Worm (Caenorhabditis elegans) whole organism, L4 larva: ENCODE results near the gene K08F9.4.
"Not testable (repeated sequence)": the region's sequence is repeated elsewhere in the genome, so short reads cannot be mapped to it uniquely, and the experiment has no call there.

Experiments used
- F10B5.3 ChIP-seq: sonication (generic microtip); optimal IDR thresholded peaks from 2 replicates; lab custom pipeline; 2016; ENCODE audit warnings: mild to moderate bottlenecking, missing genetic modification characterization, missing compliant biosample characterization
- F44E2.7 ChIP-seq: fragments of 200-800 bp; sonication (Bioruptor generic); IDR thresholded peaks from 2 replicates; pipeline ENCODE4 v2.1.2; 2022; ENCODE audit warnings: missing genetic modification characterization, missing compliant biosample characterization
- Y48G9A.11 ChIP-seq: fragments of 200-800 bp; sonication (Bioruptor generic); IDR thresholded peaks from 2 replicates; pipeline ENCODE4 v1.3.6; 2022; ENCODE audit warnings: missing genetic modification reagents, missing genetic modification characterization, missing compliant biosample characterization
- ZK546.5 ChIP-seq, 2 experiments: sonication (generic microtip); optimal IDR thresholded peaks; 2 replicates each; lab custom pipeline; 2017; ENCODE audit warnings: missing biosample characterization in 2 of 2, missing genetic modification characterization in 2 of 2
- ceh-44 ChIP-seq: fragments of 200-800 bp; sonication (Bioruptor generic); IDR thresholded peaks from 2 replicates; pipeline ENCODE4 v1.3.6; 2022; ENCODE audit warnings: missing genetic modification reagents, missing genetic modification characterization, missing compliant biosample characterization
- cey-2 ChIP-seq: sonication (generic microtip); optimal IDR thresholded peaks from 3 replicates; lab custom pipeline; 2017; ENCODE audit warnings: missing genetic modification characterization, mild to moderate bottlenecking, missing compliant biosample characterization, antibody characterized with exemption, borderline replicate concordance; ENCODE audit not compliant: insufficient read depth
- daf-8 ChIP-seq: fragments of 200-800 bp; sonication (Bioruptor generic); IDR thresholded peaks from 2 replicates; pipeline ENCODE4 v1.3.6; 2022; ENCODE audit warnings: missing genetic modification characterization, missing compliant biosample characterization
- dmd-6 ChIP-seq: fragments of 200-800 bp; sonication (Bioruptor generic); IDR thresholded peaks from 2 replicates; pipeline ENCODE4 v1.3.6; 2022; ENCODE audit warnings: missing genetic modification reagents, missing genetic modification characterization, missing compliant biosample characterization
- dmd-8 ChIP-seq: fragments of 200-800 bp; sonication (Bioruptor generic); IDR thresholded peaks from 2 replicates; pipeline ENCODE4 v1.3.6; 2022; ENCODE audit warnings: missing genetic modification characterization, missing compliant biosample characterization
- dve-1 ChIP-seq: sonication (generic microtip); optimal IDR thresholded peaks from 2 replicates; lab custom pipeline; 2017; ENCODE audit warnings: antibody characterized with exemption, mild to moderate bottlenecking, missing genetic modification characterization, missing compliant biosample characterization; ENCODE audit not compliant: insufficient read depth
- egl-43 ChIP-seq: fragments of 200-800 bp; sonication (Bioruptor generic); IDR thresholded peaks from 2 replicates; pipeline ENCODE4 v1.3.6; 2022; ENCODE audit warnings: missing genetic modification reagents, missing genetic modification characterization, missing compliant biosample characterization
- hlh-30 ChIP-seq: sonication (generic microtip); optimal IDR thresholded peaks from 2 replicates; lab custom pipeline; 2017; ENCODE audit warnings: antibody characterized with exemption, mild to moderate bottlenecking, missing genetic modification characterization, missing compliant biosample characterization; ENCODE audit not compliant: insufficient read depth
- hmg-1.1 ChIP-seq: fragments of 200-800 bp; sonication (Bioruptor generic); IDR thresholded peaks from 2 replicates; pipeline ENCODE4 v1.3.6; 2022; ENCODE audit warnings: missing genetic modification reagents, missing genetic modification characterization, missing compliant biosample characterization
- lim-7 ChIP-seq: fragments of 200-800 bp; sonication (Bioruptor generic); IDR thresholded peaks from 2 replicates; pipeline ENCODE4 v1.3.6; 2022; ENCODE audit warnings: missing genetic modification characterization, missing compliant biosample characterization
- lsy-2 ChIP-seq, 2 experiments: fragments of 150-350 bp in 1 of 2; sonication (generic microtip) in 1 of 2; optimal IDR thresholded peaks; 2 replicates each; lab custom pipeline; 2014 to 2017; ENCODE audit warnings: missing biosample characterization in 2 of 2, missing genetic modification characterization in 2 of 2
- mxl-3 ChIP-seq: fragments of 200-800 bp; sonication (Bioruptor generic); optimal IDR thresholded peaks from 2 replicates; lab custom pipeline; 2018; ENCODE audit warnings: mild to moderate bottlenecking, missing genetic modification characterization, missing compliant biosample characterization
- nhr-102 ChIP-seq: sonication (generic microtip); optimal IDR thresholded peaks from 2 replicates; lab custom pipeline; 2016; ENCODE audit warnings: mild to moderate bottlenecking, missing genetic modification characterization, moderate library complexity, missing compliant biosample characterization
- sdz-12 ChIP-seq: fragments of 200-800 bp; sonication (Bioruptor generic); optimal IDR thresholded peaks from 2 replicates; lab custom pipeline; 2018; ENCODE audit warnings: mild to moderate bottlenecking, missing genetic modification characterization, missing compliant biosample characterization
- snpc-1.2 ChIP-seq: fragments of 200-800 bp; sonication (Bioruptor generic); IDR thresholded peaks from 2 replicates; pipeline ENCODE4 v1.3.6; 2022; ENCODE audit warnings: missing genetic modification reagents, missing genetic modification characterization, missing compliant biosample characterization
- unc-130 ChIP-seq: sonication (generic microtip); optimal IDR thresholded peaks from 2 replicates; lab custom pipeline; 2016; ENCODE audit warnings: missing genetic modification reagents, missing genetic modification characterization, missing compliant biosample characterization
- zip-11 ChIP-seq: fragments of 200-800 bp; sonication (Bioruptor generic); IDR thresholded peaks from 2 replicates; pipeline ENCODE4 v1.3.6; 2022; ENCODE audit warnings: missing genetic modification characterization, missing compliant biosample characterization
- zip-2 ChIP-seq: fragments of 150-350 bp; optimal IDR thresholded peaks from 2 replicates; lab custom pipeline; 2014; ENCODE audit warnings: missing biosample characterization, missing genetic modification characterization
- ztf-11 ChIP-seq: fragments of 150-350 bp; optimal IDR thresholded peaks from 2 replicates; lab custom pipeline; 2014; ENCODE audit warnings: missing biosample characterization, missing genetic modification characterization

K08F9.4 gene

DNA sequence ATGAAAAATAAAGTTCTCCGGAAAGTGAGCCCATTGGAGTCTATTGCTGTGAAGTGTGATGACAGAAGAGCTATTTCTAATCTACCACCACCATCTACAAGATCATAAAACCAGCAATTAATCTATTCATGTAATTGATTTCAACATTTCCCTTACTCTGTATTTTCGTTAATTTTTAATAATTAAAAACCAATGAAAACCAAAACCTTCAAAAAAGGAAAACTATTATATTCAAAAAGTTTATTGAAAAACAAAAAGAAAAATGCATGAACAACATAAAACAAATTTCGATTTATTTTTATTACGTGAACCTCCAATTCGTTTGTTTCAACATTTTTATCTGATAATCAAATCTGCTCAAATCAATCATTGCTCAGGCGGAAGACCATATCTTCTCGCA, 44.4 kb upstream of the K08F9.4 start, which contains the start of gene C01G10.1:
Gene C01G10.1, plus strand, starts transcription at position 301 of the 400 bp plus-strand sequence.
- TF ChIP-seq F10B5.3 (tag; lab: Kevin White, UChicago): no peak
- TF ChIP-seq sdz-12 (GFP tag; lab: Kevin White, UChicago): no peak
- TF ChIP-seq Y48G9A.11 (GFP tag; lab: Robert Waterston, UW): no peak
- TF ChIP-seq snpc-1.2 (GFP tag; lab: Robert Waterston, UW): no peak

DNA sequence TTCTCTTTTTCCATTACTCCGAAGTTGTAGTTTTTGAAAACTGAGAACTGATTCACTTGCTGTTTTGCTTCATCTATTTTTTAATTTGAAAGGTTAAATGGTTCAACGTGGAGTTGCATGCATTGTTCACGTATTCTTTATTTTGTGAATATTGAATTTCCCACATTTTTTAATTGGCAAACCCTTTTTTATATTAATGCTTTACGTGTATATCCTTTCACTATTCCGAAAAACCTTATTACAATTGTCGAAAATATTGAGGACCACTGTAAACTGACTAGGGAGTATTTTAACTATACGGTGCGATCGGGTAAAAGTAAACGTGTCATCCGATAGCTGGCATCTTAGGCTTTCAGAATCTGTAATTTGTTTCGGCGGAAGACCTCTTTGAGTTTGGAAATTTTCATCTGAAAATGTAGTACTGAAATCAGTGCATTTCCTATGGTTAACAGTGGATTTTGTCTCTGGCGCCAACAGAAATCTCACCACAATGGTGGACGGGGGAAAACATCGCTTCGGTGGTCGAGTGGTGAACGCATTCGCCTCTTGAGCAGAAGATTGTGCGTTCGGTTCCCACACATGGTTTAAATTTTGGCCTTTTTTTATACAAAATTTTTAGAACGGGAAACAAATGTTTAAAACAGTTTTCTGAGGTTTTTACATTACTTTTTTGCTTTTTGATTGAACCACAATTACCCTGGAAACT, 37.8 kb upstream of the K08F9.4 start, which contains the start of gene C01G10.14:
Gene C01G10.14, minus strand, starts transcription at position 51 of the 706 bp plus-strand sequence.
- TF ChIP-seq lim-7 (GFP tag; lab: Robert Waterston, UW) (peak; percentile 67), egl-43 (GFP tag; lab: Robert Waterston, UW) (0 out of 2 replicates have a peak, but pooled peaks have one; percentile 14), hmg-1.1 (GFP tag; lab: Robert Waterston, UW) (peak; percentile 21; the same call in 1 of the 2 replicates), dmd-8 (GFP tag; lab: Robert Waterston, UW) (0 out of 2 replicates have a peak, but pooled peaks have one; percentile 58), ceh-44 (GFP tag; lab: Robert Waterston, UW) (0 out of 2 replicates have a peak, but pooled peaks have one; percentile 37)
- TF ChIP-seq, all 104 proteins: peak for 5; not testable (repeated sequence) for 99

DNA sequence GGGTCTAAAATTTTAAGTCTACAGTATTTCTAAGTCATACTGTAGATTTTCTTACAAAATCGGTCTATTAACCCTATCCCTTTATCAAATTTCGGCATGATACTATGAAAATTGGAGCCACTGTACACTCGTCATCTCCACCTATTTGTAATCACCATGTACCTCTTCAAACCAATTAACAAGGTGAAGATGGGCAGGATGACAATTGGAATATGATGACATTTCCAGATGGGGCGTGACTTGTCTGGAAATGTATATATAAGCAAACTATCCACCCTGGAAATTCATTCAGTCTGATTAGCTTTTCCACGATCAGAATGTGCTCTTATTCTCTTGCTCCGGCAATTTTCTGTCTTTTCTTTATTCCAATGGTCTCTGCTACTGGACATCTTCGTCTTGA, 34.6 kb upstream of the K08F9.4 start, which contains the start of gene Y75B12A.2:
Gene Y75B12A.2, plus strand, starts transcription at position 301 of the 400 bp plus-strand sequence.
- TF ChIP-seq hlh-30: no peak

- TF ChIP-seq lsy-2 (tag; optimal IDR thresholded peaks at IDR 0.05; lab: Kevin White, UChicago) (no peak), daf-8 (GFP tag; lab: Robert Waterston, UW) (no peak), lim-7 (GFP tag; lab: Robert Waterston, UW) (no peak), ZK546.5 (tag; optimal IDR thresholded peaks at IDR 0.05; lab: Kevin White, UChicago) (no peak), hlh-30 (no peak), nhr-102 (tag; lab: Kevin White, UChicago) (no peak), zip-2 (tag; lab: Kevin White, UChicago) (no peak)
Measured at ce11 chrV:15111660-15112059, 32.2 kb upstream of the K08F9.4 start, which contains the start of gene T01G5.7. Gene T01G5.7 (plus strand): TSS chrV:15111960.

ce11 chrV:15113992-15114391, 29.8 kb upstream of the K08F9.4 start, which contains the start of gene T01G5.6:
Gene T01G5.6 (minus strand): TSS chrV:15114092.
- TF ChIP-seq mxl-3 (GFP tag; lab: Kevin White, UChicago) (no peak), zip-11 (GFP tag; lab: Robert Waterston, UW) (no peak), ztf-11 (tag; lab: Kevin White, UChicago) (no peak)

- not testable (repeated sequence) for TF ChIP-seq unc-130 (GFP tag; lab: Kevin White, UChicago); F44E2.7 (GFP tag; lab: Robert Waterston, UW); ztf-11 (tag; lab: Kevin White, UChicago)
Measured at ce11 chrV:15115968-15116367, 27.9 kb upstream of the K08F9.4 start, which contains the start of gene T01G5.8. Gene T01G5.8 (plus strand): TSS chrV:15116268.

- peak; percentile 20 for TF ChIP-seq dve-1 (tag; lab: Kevin White, UChicago)
- TF ChIP-seq cey-2 (tag; lab: Kevin White, UChicago): no peak
Measured at ce11 chrV:15119517-15119916, 24.3 kb upstream of the K08F9.4 start, which contains the start of gene flor-1. Gene flor-1 (minus strand): TSS chrV:15119617.

ce11 chrV:15125162-15125561, 18.7 kb upstream of the K08F9.4 start, which contains the start of gene ugt-30:
Gene ugt-30 (minus strand): TSS chrV:15125262.
- peak; percentile 40; the same call in 1 of the 2 replicates for TF ChIP-seq dmd-6 (GFP tag; lab: Robert Waterston, UW)
